Worm (Caenorhabditis elegans) whole organism, L4 larva: ENCODE data around the gene R07E5.5.

Experiments used
- ZK546.5 ChIP-seq, 2 experiments: sonication (generic microtip); optimal IDR thresholded peaks; 2 replicates each; lab custom pipeline; 2017; ENCODE audit warnings: missing biosample characterization in 2 of 2, missing genetic modification characterization in 2 of 2
- aha-1 ChIP-seq: fragments of 150-350 bp; peaks from one replicate; lab custom pipeline; 2014; ENCODE audit warnings: missing biosample characterization, missing genetic modification characterization
- ceh-28 ChIP-seq: fragments of 150-350 bp; optimal IDR thresholded peaks from 2 replicates; lab custom pipeline; 2014; ENCODE audit warnings: missing biosample characterization, missing genetic modification reagents, missing genetic modification characterization
- cey-2 ChIP-seq: sonication (generic microtip); optimal IDR thresholded peaks from 3 replicates; lab custom pipeline; 2017; ENCODE audit warnings: missing genetic modification characterization, mild to moderate bottlenecking, missing compliant biosample characterization, antibody characterized with exemption, borderline replicate concordance; ENCODE audit not compliant: insufficient read depth
- ctbp-1 ChIP-seq: fragments of 200-800 bp; sonication (Bioruptor generic); IDR thresholded peaks from 2 replicates; pipeline ENCODE4 v1.3.6; 2022; ENCODE audit warnings: missing genetic modification reagents, missing genetic modification characterization, missing compliant biosample characterization
- dmd-8 ChIP-seq: fragments of 200-800 bp; sonication (Bioruptor generic); IDR thresholded peaks from 2 replicates; pipeline ENCODE4 v1.3.6; 2022; ENCODE audit warnings: missing genetic modification characterization, missing compliant biosample characterization
- dmd-9 ChIP-seq: fragments of 200-800 bp; sonication (Bioruptor generic); IDR thresholded peaks from 2 replicates; pipeline ENCODE4 v1.3.6; 2022; ENCODE audit warnings: missing genetic modification reagents, missing genetic modification characterization, missing compliant biosample characterization
- egl-43 ChIP-seq: fragments of 200-800 bp; sonication (Bioruptor generic); IDR thresholded peaks from 2 replicates; pipeline ENCODE4 v1.3.6; 2022; ENCODE audit warnings: missing genetic modification reagents, missing genetic modification characterization, missing compliant biosample characterization
- fos-1 ChIP-seq: fragments of 150-350 bp; optimal IDR thresholded peaks from 2 replicates; lab custom pipeline; 2014; ENCODE audit warnings: missing biosample characterization, missing genetic modification characterization
- jun-1 ChIP-seq: fragments of 150-350 bp; optimal IDR thresholded peaks from 2 replicates; lab custom pipeline; 2014; ENCODE audit warnings: missing biosample characterization, missing genetic modification reagents, missing genetic modification characterization
- lin-29 ChIP-seq: fragments of 200-800 bp; sonication (Bioruptor generic); IDR thresholded peaks from 2 replicates; pipeline ENCODE4 v1.3.6; 2022; ENCODE audit warnings: missing genetic modification reagents, missing genetic modification characterization, missing compliant biosample characterization
- mes-2 ChIP-seq: sonication (generic microtip); optimal IDR thresholded peaks from 2 replicates; lab custom pipeline; 2016; ENCODE audit warnings: missing genotype, mild to moderate bottlenecking, missing genetic modification characterization, missing compliant biosample characterization; ENCODE audit not compliant: poor library complexity, severe bottlenecking
- nhr-102 ChIP-seq: sonication (generic microtip); optimal IDR thresholded peaks from 2 replicates; lab custom pipeline; 2016; ENCODE audit warnings: mild to moderate bottlenecking, missing genetic modification characterization, moderate library complexity, missing compliant biosample characterization
- nhr-111 ChIP-seq: fragments of 200-800 bp; sonication (Bioruptor generic); optimal IDR thresholded peaks from 2 replicates; lab custom pipeline; 2018; ENCODE audit warnings: mild to moderate bottlenecking, missing genetic modification characterization, missing compliant biosample characterization
- nhr-25 ChIP-seq: sonication (generic microtip); optimal IDR thresholded peaks from 2 replicates; lab custom pipeline; 2017; ENCODE audit warnings: missing genetic modification characterization, mild to moderate bottlenecking, missing compliant biosample characterization, antibody characterized with exemption, moderate library complexity, borderline replicate concordance; ENCODE audit not compliant: insufficient read depth
- nhr-41 ChIP-seq: fragments of 200-800 bp; sonication (Bioruptor generic); IDR thresholded peaks from 2 replicates; pipeline ENCODE4 v1.3.6; 2022; ENCODE audit warnings: missing genetic modification reagents, missing genetic modification characterization, missing compliant biosample characterization
- nhr-48 ChIP-seq: sonication (generic microtip); optimal IDR thresholded peaks from 2 replicates; lab custom pipeline; 2016; ENCODE audit warnings: mild to moderate bottlenecking, missing genetic modification characterization, missing compliant biosample characterization
- rbr-2 ChIP-seq: sonication (generic microtip); optimal IDR thresholded peaks from 2 replicates; lab custom pipeline; 2016; ENCODE audit warnings: missing genotype, missing genetic modification characterization, missing compliant biosample characterization
- set-16 ChIP-seq: fragments of 200-800 bp; sonication (Bioruptor generic); IDR thresholded peaks from 2 replicates; pipeline ENCODE4 v1.3.6; 2022; ENCODE audit warnings: missing genetic modification reagents, missing genetic modification characterization, missing compliant biosample characterization
- snpc-1.2 ChIP-seq: fragments of 200-800 bp; sonication (Bioruptor generic); IDR thresholded peaks from 2 replicates; pipeline ENCODE4 v1.3.6; 2022; ENCODE audit warnings: missing genetic modification reagents, missing genetic modification characterization, missing compliant biosample characterization
- tag-97 ChIP-seq: fragments of 200-800 bp; sonication (Bioruptor generic); IDR thresholded peaks from 2 replicates; pipeline ENCODE4 v1.3.6; 2022; ENCODE audit warnings: missing genetic modification characterization, missing compliant biosample characterization
- tra-1 ChIP-seq: fragments of 200-800 bp; sonication (Bioruptor generic); IDR thresholded peaks from 2 replicates; pipeline ENCODE4 v1.3.6; 2022; ENCODE audit warnings: missing genetic modification reagents, missing genetic modification characterization, missing compliant biosample characterization
- unc-62 ChIP-seq, 3 experiments: fragments of 150-350 bp in 1 of 3; sonication (generic microtip); optimal IDR thresholded peaks in 2 of 3; peaks in 1 of 3; 1 replicate in 1 of 3; 2 replicates in 2 of 3; lab custom pipeline; 2014 to 2017; ENCODE audit warnings: missing biosample characterization in 3 of 3, missing genetic modification characterization in 3 of 3, missing genetic modification reagents in 3 of 3, missing genotype in 1 of 3
- zip-11 ChIP-seq: fragments of 200-800 bp; sonication (Bioruptor generic); IDR thresholded peaks from 2 replicates; pipeline ENCODE4 v1.3.6; 2022; ENCODE audit warnings: missing genetic modification characterization, missing compliant biosample characterization

The R07E5.5 gene

DNA sequence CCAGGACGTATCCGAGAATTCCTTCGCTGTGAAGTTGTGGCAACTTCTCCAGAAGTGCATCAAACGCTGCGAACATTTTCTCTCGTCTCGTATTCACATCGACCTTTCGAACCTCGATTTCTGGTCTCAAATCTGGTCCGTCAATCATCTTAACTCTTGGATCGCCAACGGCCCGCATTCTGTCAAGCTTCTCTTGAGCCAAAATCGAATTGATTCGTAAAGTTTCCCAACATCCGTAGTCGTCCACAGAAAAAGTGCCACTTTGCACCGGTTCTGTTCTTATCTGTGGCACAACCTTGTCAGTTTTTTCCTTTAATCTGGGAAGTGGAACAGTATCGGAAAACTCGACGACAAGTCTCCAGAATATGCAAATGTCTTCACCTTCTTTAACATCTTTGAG, 38.0 kb downstream of the R07E5.5 start:
- TF ChIP-seq mes-2: no peak
- peak; percentile 82 for TF ChIP-seq aha-1 (tag; lab: Kevin White, UChicago)
- no peak for TF ChIP-seq tra-1 (GFP tag; lab: Robert Waterston, UW)
- no peak for TF ChIP-seq nhr-25 (tag; lab: Kevin White, UChicago)
- no peak for TF ChIP-seq set-16 (GFP tag; lab: Robert Waterston, UW)
- no peak for TF ChIP-seq fos-1
- TF ChIP-seq ctbp-1 (GFP tag; lab: Robert Waterston, UW): no peak
- TF ChIP-seq nhr-41 (GFP tag; lab: Robert Waterston, UW): no peak
- no peak for TF ChIP-seq zip-11 (GFP tag; lab: Robert Waterston, UW)
- TF ChIP-seq ceh-28 (tag; lab: Kevin White, UChicago): no peak
- TF ChIP-seq dmd-8 (GFP tag; lab: Robert Waterston, UW): peak; percentile 34; the same call in 1 of the 2 replicates
- TF ChIP-seq dmd-9 (GFP tag; lab: Robert Waterston, UW): peak; percentile 63; the same call in 1 of the 2 replicates

- no peak for TF ChIP-seq jun-1 (tag; lab: Kevin White, UChicago)
- TF ChIP-seq, all 104 proteins: peak for 0
These were observed 42.3 kb downstream of the R07E5.5 start, which contains the start of gene C28A5.2 for ce11 chrIII:4439493-4439983. TSS of gene C28A5.2 (minus strand) at chrIII:4439543.

DNA sequence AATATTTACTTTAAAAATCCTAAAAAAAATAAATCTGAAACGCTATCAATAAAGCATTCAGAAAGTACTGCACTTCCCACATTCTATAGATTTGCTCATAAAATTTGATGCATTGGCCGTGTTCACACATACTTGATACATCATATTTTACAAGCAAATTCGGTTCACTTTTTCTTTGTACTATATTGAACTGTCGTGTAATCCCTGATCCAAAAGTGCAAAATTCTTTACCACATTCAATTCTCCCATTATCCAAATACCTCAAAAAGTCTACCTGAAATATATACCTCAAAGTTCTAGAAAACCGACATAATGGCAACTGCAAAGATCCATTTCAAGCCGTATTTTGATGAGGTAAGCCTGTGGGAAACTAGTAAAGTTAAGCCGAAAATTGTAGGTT, 44.6 kb downstream of the R07E5.5 start, which contains the start of gene nex-3:
Gene nex-3, plus strand, starts transcription at position 301 of the 400 bp plus-strand sequence.
- TF ChIP-seq tra-1 (GFP tag; lab: Robert Waterston, UW): no peak
- no peak for TF ChIP-seq lin-29 (GFP tag; lab: Robert Waterston, UW)
- no peak for TF ChIP-seq ZK546.5 (tag; optimal IDR thresholded peaks at IDR 0.05; lab: Kevin White, UChicago)
- TF ChIP-seq nhr-48 (tag; lab: Kevin White, UChicago): no peak
- no peak for TF ChIP-seq tag-97 (GFP tag; lab: Robert Waterston, UW)

DNA sequence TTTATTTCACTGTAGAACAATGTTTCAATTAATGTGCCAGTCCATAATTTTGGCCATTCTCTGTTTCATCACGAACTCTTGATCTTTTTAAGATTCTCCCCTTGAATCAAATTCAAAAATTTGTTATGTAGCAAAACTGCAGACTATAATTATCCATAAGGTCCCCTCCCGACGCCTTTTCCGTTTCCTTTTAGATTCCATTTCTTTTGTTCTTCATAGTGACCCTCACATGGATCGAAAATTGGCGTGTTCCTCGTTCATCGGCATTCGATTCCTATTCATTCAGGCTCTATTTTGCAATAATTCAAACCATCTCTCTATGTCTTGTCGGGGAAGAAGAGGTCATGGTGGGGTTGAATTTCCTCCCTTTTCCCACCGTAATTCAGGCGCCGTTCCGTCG, 47.3 kb downstream of the R07E5.5 start:
- TF ChIP-seq cey-2 (tag; lab: Kevin White, UChicago) (no peak), nhr-102 (tag; lab: Kevin White, UChicago) (no peak), aha-1 (tag; lab: Kevin White, UChicago) (peak; percentile 9), egl-43 (GFP tag; lab: Robert Waterston, UW) (no peak), snpc-1.2 (GFP tag; lab: Robert Waterston, UW) (no peak)

- peak in 1 of 2 experiments; percentile 89 for TF ChIP-seq unc-62 (GFP tag; optimal IDR thresholded peaks at IDR 0.05 in 1 of 2; lab: Kevin White, UChicago)
- no peak for TF ChIP-seq unc-62 (tag; optimal IDR thresholded peaks at IDR 0.05; lab: Kevin White, UChicago)
- no peak for TF ChIP-seq nhr-111 (GFP tag; lab: Kevin White, UChicago)
- no peak for TF ChIP-seq rbr-2 (tag; lab: Kevin White, UChicago)
- peak; percentile 9 for TF ChIP-seq aha-1 (tag; lab: Kevin White, UChicago)
- no peak for TF ChIP-seq zip-11 (GFP tag; lab: Robert Waterston, UW)
These were observed 50.8 kb downstream of the R07E5.5 start for ce11 chrIII:4448029-4448428.
